Worm (Caenorhabditis elegans): ENCODE data around the gene W02F12.8.

- TF ChIP-seq W03F9.2 (tag; optimal IDR thresholded peaks at IDR 0.05) (no peak), dao-5 (tag; optimal IDR thresholded peaks at IDR 0.05) (no peak)
Measured at ce11 chrV:6659533-6659932, 35.0 kb downstream of the W02F12.8 start.

Measured in whole organism, L4/young adult.